Fruit fly (Drosophila melanogaster) whole organism, embryonic: Measurements from ENCODE around the gene Hmr.

Experiments used
- B-H2 ChIP-seq: fragments of 200-800 bp; sonication (Bioruptor generic); optimal IDR thresholded peaks from 2 replicates; lab custom pipeline; 2018; ENCODE audit warnings: missing biosample characterization, mild to moderate bottlenecking, missing genetic modification characterization
- CG10543 ChIP-seq: fragments of 200-800 bp; sonication (Bioruptor generic); optimal IDR thresholded peaks from 3 replicates; lab custom pipeline; 2017; ENCODE audit warnings: missing biosample characterization, mild to moderate bottlenecking, missing genetic modification characterization, moderate library complexity
- CG10654 ChIP-seq: fragments of 200-800 bp; sonication (Bioruptor generic); optimal IDR thresholded peaks from 2 replicates; lab custom pipeline; 2016; ENCODE audit warnings: missing biosample characterization, missing genetic modification characterization
- CG10959 ChIP-seq: fragments of 200-800 bp; sonication (Bioruptor generic); IDR thresholded peaks from 2 replicates; pipeline ENCODE4 v1.3.6; 2022; ENCODE audit warnings: missing biosample characterization, missing genetic modification characterization
- CG11247 ChIP-seq: fragments of 200-800 bp; sonication (Bioruptor generic); IDR thresholded peaks from 2 replicates; pipeline ENCODE4 v1.3.6; 2022; ENCODE audit warnings: missing biosample characterization, missing genetic modification characterization
- CG11560 ChIP-seq: fragments of 200-800 bp; sonication (Bioruptor generic); IDR thresholded peaks from 3 replicates; pipeline ENCODE4 v1.3.6; 2022; ENCODE audit warnings: missing biosample characterization, missing genetic modification characterization
- CG11723 ChIP-seq: fragments of 200-800 bp; sonication (Bioruptor generic); optimal IDR thresholded peaks from 2 replicates; lab custom pipeline; 2017; ENCODE audit warnings: missing biosample characterization, mild to moderate bottlenecking, missing genetic modification characterization
- CG13123 ChIP-seq: fragments of 200-800 bp; sonication (Bioruptor generic); optimal IDR thresholded peaks from 2 replicates; lab custom pipeline; 2016; ENCODE audit warnings: missing biosample characterization, missing genetic modification characterization
- CG16779 ChIP-seq: fragments of 200-800 bp; sonication (Bioruptor generic); IDR thresholded peaks from 2 replicates; pipeline ENCODE4 v1.3.6; 2022; ENCODE audit warnings: missing biosample characterization, missing genetic modification characterization
- CG17802 ChIP-seq: fragments of 200-800 bp; sonication (Bioruptor generic); optimal IDR thresholded peaks from 2 replicates; lab custom pipeline; 2018; ENCODE audit warnings: missing biosample characterization, mild to moderate bottlenecking, missing genetic modification characterization, moderate library complexity
- CG2116 ChIP-seq: fragments of 200-800 bp; sonication (Bioruptor generic); optimal IDR thresholded peaks from 3 replicates; lab custom pipeline; 2018; ENCODE audit warnings: missing biosample characterization, mild to moderate bottlenecking, missing genetic modification characterization
- CG30403 ChIP-seq: fragments of 200-800 bp; sonication (Bioruptor generic); optimal IDR thresholded peaks from 3 replicates; lab custom pipeline; 2016; ENCODE audit warnings: missing biosample characterization, missing genetic modification characterization
- CG3838 ChIP-seq: fragments of 200-800 bp; sonication (Bioruptor generic); optimal IDR thresholded peaks from 3 replicates; lab custom pipeline; 2016; ENCODE audit warnings: missing biosample characterization, missing genetic modification characterization
- CG43689 ChIP-seq: fragments of 200-800 bp; sonication (Bioruptor generic); IDR thresholded peaks from 2 replicates; pipeline ENCODE4 v1.3.6; 2022; ENCODE audit warnings: missing biosample characterization, missing genetic modification characterization
- CG4707 ChIP-seq: fragments of 200-800 bp; sonication (Bioruptor generic); optimal IDR thresholded peaks from 2 replicates; lab custom pipeline; 2018; ENCODE audit warnings: missing biosample characterization, mild to moderate bottlenecking, missing genetic modification characterization, moderate library complexity
- CG6854 ChIP-seq: fragments of 200-800 bp; sonication (Bioruptor generic); optimal IDR thresholded peaks from 3 replicates; lab custom pipeline; 2017; ENCODE audit warnings: missing biosample characterization, mild to moderate bottlenecking, missing genetic modification characterization
- CG9215 ChIP-seq: fragments of 200-800 bp; sonication (Bioruptor generic); IDR thresholded peaks from 2 replicates; pipeline ENCODE4 v1.3.6; 2022; ENCODE audit warnings: missing biosample characterization, missing genetic modification characterization
- CG9437 ChIP-seq: fragments of 200-800 bp; sonication (Bioruptor generic); optimal IDR thresholded peaks from 2 replicates; lab custom pipeline; 2018; ENCODE audit warnings: missing biosample characterization, mild to moderate bottlenecking, missing genetic modification characterization
- CG9727 ChIP-seq: fragments of 200-800 bp; sonication (Bioruptor generic); optimal IDR thresholded peaks from 3 replicates; lab custom pipeline; 2017; ENCODE audit warnings: missing biosample characterization, mild to moderate bottlenecking, missing genetic modification characterization
- CG9797 ChIP-seq: fragments of 200-800 bp; sonication (Bioruptor generic); optimal IDR thresholded peaks from 3 replicates; lab custom pipeline; 2018; ENCODE audit warnings: missing biosample characterization, mild to moderate bottlenecking, missing genetic modification characterization
- Dip2 ChIP-seq: fragments of 200-800 bp; sonication (Bioruptor generic); IDR thresholded peaks from 2 replicates; pipeline ENCODE4 v1.3.6; 2022; ENCODE audit warnings: missing biosample characterization, missing genetic modification characterization
- E2f2 ChIP-seq: fragments of 200-800 bp; sonication (Bioruptor generic); IDR thresholded peaks from 2 replicates; pipeline ENCODE4 v1.3.6; 2022; ENCODE audit warnings: missing biosample characterization, missing genetic modification characterization
- ERR ChIP-seq: fragments of 200-800 bp; sonication (Bioruptor generic); optimal IDR thresholded peaks from 2 replicates; lab custom pipeline; 2016; ENCODE audit warnings: missing biosample characterization, missing genetic modification characterization
- GATAe ChIP-seq: fragments of 200-800 bp; sonication (Bioruptor generic); conservative IDR thresholded peaks from 2 replicates; pipeline ENCODE4 v1.3.6; 2022; ENCODE audit warnings: missing biosample characterization, missing genetic modification characterization
- H15 ChIP-seq: fragments of 200-800 bp; sonication (Bioruptor generic); IDR thresholded peaks from 3 replicates; pipeline ENCODE4 v1.3.6; 2022; ENCODE audit warnings: missing biosample characterization, missing genetic modification characterization
- HLH4C ChIP-seq: fragments of 200-800 bp; sonication (Bioruptor generic); IDR thresholded peaks from 3 replicates; pipeline ENCODE4 v1.3.6; 2022; ENCODE audit warnings: missing biosample characterization, missing genetic modification characterization; ENCODE audit not compliant: partially characterized antibody
- HmgZ ChIP-seq: fragments of 200-800 bp; sonication (Bioruptor generic); optimal IDR thresholded peaks from 2 replicates; lab custom pipeline; 2018; ENCODE audit warnings: missing biosample characterization, mild to moderate bottlenecking, missing genetic modification characterization
- MBD-R2 ChIP-seq: fragments of 200-800 bp; sonication (Bioruptor generic); IDR thresholded peaks from 2 replicates; pipeline ENCODE4 v1.3.6; 2022; ENCODE audit warnings: missing biosample characterization, missing genetic modification characterization
- Med ChIP-seq: fragments of 200-800 bp; sonication (Bioruptor generic); peaks from one replicate; lab custom pipeline; 2016; ENCODE audit warnings: missing biosample characterization, missing genetic modification characterization, mild to moderate bottlenecking, inconsistent platforms, moderate library complexity
- Six4 ChIP-seq: fragments of 200-800 bp; sonication (Bioruptor generic); optimal IDR thresholded peaks from 2 replicates; lab custom pipeline; 2016; ENCODE audit warnings: missing biosample characterization, missing genetic modification characterization
- Sry-δ ChIP-seq: fragments of 200-800 bp; sonication (Bioruptor generic); optimal IDR thresholded peaks from 2 replicates; lab custom pipeline; 2016; ENCODE audit warnings: missing biosample characterization, missing genetic modification characterization
- Stat92E ChIP-seq, 3 experiments: fragments of >200 bp in 2 of 3; fragments of 200-800 bp in 1 of 3; sonication (Bioruptor generic) in 1 of 3; optimal IDR thresholded peaks; 2 replicates each; lab custom pipeline; 2017 to 2019; ENCODE audit warnings: missing biosample characterization in 3 of 3, missing genetic modification characterization in 3 of 3, mild to moderate bottlenecking in 1 of 3, moderate library complexity in 1 of 3
- Tbp ChIP-seq: fragments of >200 bp; optimal IDR thresholded peaks from 2 replicates; lab custom pipeline; 2018; ENCODE audit warnings: missing biosample characterization, missing genetic modification characterization
- Xrp1 ChIP-seq: fragments of 200-800 bp; sonication (Bioruptor generic); IDR thresholded peaks from 2 replicates; pipeline ENCODE4 v1.3.6; 2022; ENCODE audit warnings: missing biosample characterization, missing genetic modification characterization
- crol ChIP-seq: fragments of 200-800 bp; sonication (Bioruptor generic); IDR thresholded peaks from 2 replicates; pipeline ENCODE4 v1.3.6; 2022; ENCODE audit warnings: missing biosample characterization, missing genetic modification characterization
- da ChIP-seq: fragments of 200-800 bp; sonication (Bioruptor generic); optimal IDR thresholded peaks from 2 replicates; lab custom pipeline; 2016; ENCODE audit warnings: missing biosample characterization, missing genetic modification characterization
- en ChIP-seq: fragments of 200-800 bp; sonication (Bioruptor generic); optimal IDR thresholded peaks from 2 replicates; lab custom pipeline; 2016; ENCODE audit warnings: missing biosample characterization, missing genetic modification characterization
- eve ChIP-seq, 2 experiments: fragments of >200 bp; optimal IDR thresholded peaks; 2 replicates each; lab custom pipeline; 2017; ENCODE audit warnings: missing biosample characterization in 2 of 2, missing genetic modification characterization in 2 of 2
- gcm ChIP-seq: fragments of 200-800 bp; sonication (Bioruptor generic); optimal IDR thresholded peaks from 2 replicates; lab custom pipeline; 2019; ENCODE audit warnings: missing biosample characterization, mild to moderate bottlenecking, missing genetic modification characterization, moderate library complexity
- maf-S ChIP-seq: fragments of 200-800 bp; sonication (Bioruptor generic); optimal IDR thresholded peaks from 2 replicates; lab custom pipeline; 2016; ENCODE audit warnings: missing biosample characterization, missing genetic modification characterization
- nmo ChIP-seq: fragments of 200-800 bp; sonication (Bioruptor generic); optimal IDR thresholded peaks from 2 replicates; lab custom pipeline; 2018; ENCODE audit warnings: missing biosample characterization, mild to moderate bottlenecking, missing genetic modification characterization, moderate library complexity
- oc ChIP-seq: fragments of 200-800 bp; sonication (Bioruptor generic); optimal IDR thresholded peaks from 2 replicates; lab custom pipeline; 2018; ENCODE audit warnings: missing biosample characterization, mild to moderate bottlenecking, missing genetic modification characterization, moderate library complexity
- p53 ChIP-seq: fragments of 200-800 bp; sonication (Bioruptor generic); optimal IDR thresholded peaks from 2 replicates; lab custom pipeline; 2016; ENCODE audit warnings: missing biosample characterization, missing genetic modification characterization
- pb ChIP-seq: fragments of 200-800 bp; sonication (Bioruptor generic); optimal IDR thresholded peaks from 3 replicates; lab custom pipeline; 2016; ENCODE audit warnings: missing biosample characterization, missing genetic modification characterization
- phol ChIP-seq: fragments of 200-800 bp; sonication (Bioruptor generic); optimal IDR thresholded peaks from 3 replicates; lab custom pipeline; 2018; ENCODE audit warnings: missing biosample characterization, mild to moderate bottlenecking, missing genetic modification characterization, moderate library complexity
- pnt ChIP-seq: fragments of 200-800 bp; sonication (Bioruptor generic); optimal IDR thresholded peaks from 3 replicates; lab custom pipeline; 2016; ENCODE audit warnings: missing biosample characterization, missing genetic modification characterization
- row ChIP-seq: fragments of 200-800 bp; sonication (Bioruptor generic); IDR thresholded peaks from 3 replicates; pipeline ENCODE4 v1.3.6; 2022; ENCODE audit warnings: missing biosample characterization, missing genetic modification characterization
- tin ChIP-seq: fragments of 200-800 bp; sonication (Bioruptor generic); optimal IDR thresholded peaks from 3 replicates; lab custom pipeline; 2016; ENCODE audit warnings: missing biosample characterization, missing genetic modification characterization
- tx ChIP-seq: fragments of 200-800 bp; sonication (Bioruptor generic); optimal IDR thresholded peaks from 2 replicates; lab custom pipeline; 2016; ENCODE audit warnings: missing biosample characterization, missing genetic modification characterization

The Hmr gene

dm6 chrX:10547070-10547856 is 48.4 kb downstream of the Hmr start (continued):
- TF ChIP-seq HLH4C (GFP tag; lab: Robert Waterston, UW) (no peak), tin (GFP tag; lab: Kevin White, UChicago) (peak; percentile 89), nmo (GFP tag; lab: Kevin White, UChicago) (peak; percentile 96), Tbp (GFP tag; lab: Kevin White, UChicago) (no peak), CG9727 (peak; percentile 88), CG6854 (GFP tag; lab: Kevin White, UChicago) (peak; percentile 28), eve (GFP tag; optimal IDR thresholded peaks at IDR 0.05; lab: Kevin White, UChicago) (peak in 1 of 2 experiments; percentile 98), CG13123 (GFP tag; lab: Kevin White, UChicago) (peak; percentile 56), CG43689 (peak; percentile 85), CG9797 (GFP tag; lab: Kevin White, UChicago) (no peak), GATAe (GFP tag; lab: Robert Waterston, UW) (0 out of 2 replicates have a peak, but pooled peaks have one; percentile 20), da (peak; percentile 84), CG11247 (peak; percentile 74), gcm (GFP tag; lab: Kevin White, UChicago) (peak; percentile 90), row (GFP tag; lab: Robert Waterston, UW) (peak; percentile 87), B-H2 (GFP tag; lab: Kevin White, UChicago) (no peak), CG16779 (GFP tag; lab: Robert Waterston, UW) (0 out of 2 replicates have a peak, but pooled peaks have one; percentile 14), phol (peak; percentile 93), tx (GFP tag; lab: Kevin White, UChicago) (peak; percentile 81), MBD-R2 (peak; percentile 38; the same call in 1 of the 2 replicates), Sry-δ (GFP tag; lab: Kevin White, UChicago) (peak; percentile 56), CG9437 (GFP tag; lab: Kevin White, UChicago) (peak; percentile 86), CG2116 (GFP tag; lab: Kevin White, UChicago) (peak; percentile 54), CG11723 (GFP tag; lab: Kevin White, UChicago) (peak; percentile 90), CG3838 (GFP tag; lab: Kevin White, UChicago) (peak; percentile 68), pnt (GFP tag; lab: Kevin White, UChicago) (peak; percentile 91), CG17802 (peak; percentile 81), Dip2 (GFP tag; lab: Robert Waterston, UW) (peak; percentile 23; the same call in 1 of the 2 replicates), CG10959 (GFP tag; lab: Robert Waterston, UW) (peak; percentile 72), crol (GFP tag; lab: Robert Waterston, UW) (no peak), p53 (GFP tag; lab: Kevin White, UChicago) (peak; percentile 81), HmgZ (peak; percentile 84), ERR (GFP tag; lab: Kevin White, UChicago) (peak; percentile 52), CG10654 (GFP tag; lab: Kevin White, UChicago) (peak; percentile 88), Six4 (GFP tag; lab: Kevin White, UChicago) (peak; percentile 79), maf-S (GFP tag; lab: Kevin White, UChicago) (peak; percentile 74), CG30403 (GFP tag; lab: Kevin White, UChicago) (peak; percentile 92), CG11560 (peak; percentile 67), Med (peak; percentile 97), Stat92E (GFP tag; optimal IDR thresholded peaks at IDR 0.05; lab: Kevin White, UChicago) (no peak), Xrp1 (GFP tag; lab: Robert Waterston, UW) (peak; percentile 92), H15 (GFP tag; lab: Robert Waterston, UW) (peak; percentile 86), CG10543 (GFP tag; lab: Kevin White, UChicago) (peak; percentile 43), pb (GFP tag; lab: Kevin White, UChicago) (peak; percentile 86), CG4707 (GFP tag; lab: Kevin White, UChicago) (peak; percentile 55), E2f2 (peak; percentile 67), CG9215 (GFP tag; lab: Robert Waterston, UW) (no peak; the same call in 1 of the 2 replicates), en (peak; percentile 84), oc (tag; lab: Kevin White, UChicago) (peak; percentile 92)
